Fruit fly (Drosophila melanogaster) whole organism, pupa: Measurements from ENCODE around the gene gd.

Source experiments
- CG13204 ChIP-seq: fragments of 200-800 bp; sonication (Bioruptor generic); optimal IDR thresholded peaks from 2 replicates; lab custom pipeline; 2018; ENCODE audit warnings: missing biosample characterization, mild to moderate bottlenecking, missing genetic modification characterization, moderate library complexity
- CG17806 ChIP-seq: fragments of 200-800 bp; sonication (Bioruptor generic); optimal IDR thresholded peaks from 2 replicates; lab custom pipeline; 2018; ENCODE audit warnings: missing biosample characterization, mild to moderate bottlenecking, missing genetic modification characterization, moderate library complexity
- CG4496 ChIP-seq: fragments of 200-800 bp; sonication (Bioruptor generic); IDR thresholded peaks from 3 replicates; pipeline ENCODE4 v1.3.6; 2022; ENCODE audit warnings: missing biosample characterization, missing genetic modification characterization
- CG9948 ChIP-seq: fragments of 200-800 bp; sonication (Bioruptor generic); optimal IDR thresholded peaks from 2 replicates; lab custom pipeline; 2018; ENCODE audit warnings: missing biosample characterization, mild to moderate bottlenecking, missing genetic modification characterization, moderate library complexity
- D1 ChIP-seq: fragments of 200-800 bp; sonication (Bioruptor generic); optimal IDR thresholded peaks from 2 replicates; lab custom pipeline; 2018; ENCODE audit warnings: missing biosample characterization, mild to moderate bottlenecking, missing genetic modification characterization, moderate library complexity
- fd96Ca ChIP-seq: fragments of 200-800 bp; sonication (Bioruptor generic); IDR thresholded peaks from 3 replicates; pipeline ENCODE4 v1.3.6; 2022; ENCODE audit warnings: missing biosample characterization, missing genetic modification characterization

DNA sequence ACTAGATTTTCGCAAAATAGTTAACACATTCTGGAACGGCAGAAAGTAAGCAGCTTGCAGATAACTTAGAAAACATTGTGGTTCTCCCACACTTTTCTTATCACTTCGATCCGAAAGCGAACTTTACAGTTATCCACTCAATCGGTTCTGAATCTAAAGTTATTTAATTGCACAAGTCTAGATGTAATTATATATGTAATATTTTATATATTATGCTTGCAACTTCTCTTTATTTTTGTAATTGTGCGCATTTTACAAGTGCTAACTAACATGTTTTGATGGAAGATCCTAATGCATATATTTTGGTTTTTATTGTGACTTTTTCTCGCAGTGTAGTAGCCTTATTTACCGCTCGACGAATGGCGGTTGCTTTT lies 16.8 kb upstream of the gd start:
- TF ChIP-seq CG17806 (tag; lab: Kevin White, UChicago) (peak; percentile 9), D1 (tag; lab: Kevin White, UChicago) (peak; percentile 2), CG4496 (peak; percentile 76), fd96Ca (GFP tag; lab: Robert Waterston, UW) (no peak), CG13204 (peak; percentile 38), CG9948 (tag; lab: Kevin White, UChicago) (peak; percentile 61)
